Fruit fly (Drosophila melanogaster) whole organism, pupa: ENCODE data around the gene bcn92.

Experiments used
- CG13204 ChIP-seq: fragments of 200-800 bp; sonication (Bioruptor generic); optimal IDR thresholded peaks from 2 replicates; lab custom pipeline; 2018; ENCODE audit warnings: missing biosample characterization, mild to moderate bottlenecking, missing genetic modification characterization, moderate library complexity
- CG15710 ChIP-seq: fragments of 200-800 bp; sonication (Bioruptor generic); optimal IDR thresholded peaks from 2 replicates; lab custom pipeline; 2018; ENCODE audit warnings: missing biosample characterization, mild to moderate bottlenecking, missing genetic modification characterization, moderate library complexity
- CG17806 ChIP-seq: fragments of 200-800 bp; sonication (Bioruptor generic); optimal IDR thresholded peaks from 2 replicates; lab custom pipeline; 2018; ENCODE audit warnings: missing biosample characterization, mild to moderate bottlenecking, missing genetic modification characterization, moderate library complexity
- CG32121 ChIP-seq: fragments of 200-800 bp; sonication (Bioruptor generic); IDR thresholded peaks from 2 replicates; pipeline ENCODE4 v1.3.6; 2022; ENCODE audit warnings: missing biosample characterization, missing genetic modification characterization
- CG34367 ChIP-seq: fragments of 200-800 bp; sonication (Bioruptor generic); optimal IDR thresholded peaks from 2 replicates; lab custom pipeline; 2018; ENCODE audit warnings: missing biosample characterization, mild to moderate bottlenecking, missing genetic modification characterization
- CG4496 ChIP-seq: fragments of 200-800 bp; sonication (Bioruptor generic); IDR thresholded peaks from 3 replicates; pipeline ENCODE4 v1.3.6; 2022; ENCODE audit warnings: missing biosample characterization, missing genetic modification characterization
- CG8159 ChIP-seq: fragments of 200-800 bp; sonication (Bioruptor generic); optimal IDR thresholded peaks from 3 replicates; lab custom pipeline; 2018; ENCODE audit warnings: missing biosample characterization, mild to moderate bottlenecking, missing genetic modification characterization, moderate library complexity
- CG9948 ChIP-seq: fragments of 200-800 bp; sonication (Bioruptor generic); optimal IDR thresholded peaks from 2 replicates; lab custom pipeline; 2018; ENCODE audit warnings: missing biosample characterization, mild to moderate bottlenecking, missing genetic modification characterization, moderate library complexity
- EcR ChIP-seq: fragments of 200-800 bp; sonication (Bioruptor generic); optimal IDR thresholded peaks from 3 replicates; lab custom pipeline; 2019; ENCODE audit warnings: missing biosample characterization, missing genetic modification characterization, mild to moderate bottlenecking, moderate library complexity, missing genetic modification reagents
- Pif1B ChIP-seq: fragments of 200-800 bp; sonication (Bioruptor generic); optimal IDR thresholded peaks from 3 replicates; lab custom pipeline; 2016; ENCODE audit warnings: missing biosample characterization, missing genetic modification characterization
- Snoo ChIP-seq: fragments of 200-800 bp; sonication (Bioruptor generic); optimal IDR thresholded peaks from 3 replicates; lab custom pipeline; 2017; ENCODE audit warnings: missing biosample characterization, mild to moderate bottlenecking, missing genetic modification characterization, inconsistent platforms
- gl ChIP-seq: fragments of 200-800 bp; sonication (Bioruptor generic); optimal IDR thresholded peaks from 2 replicates; lab custom pipeline; 2018; ENCODE audit warnings: missing biosample characterization, mild to moderate bottlenecking, missing genetic modification characterization
- rn ChIP-seq: fragments of 200-800 bp; sonication (Bioruptor generic); IDR thresholded peaks from 2 replicates; pipeline ENCODE4 v1.3.6; 2022; ENCODE audit warnings: missing biosample characterization, missing genetic modification characterization

- TF ChIP-seq CG32121 (GFP tag; lab: Robert Waterston, UW), result peak; percentile 42; the same call in 1 of the 2 replicates
- peak; percentile 39 for TF ChIP-seq CG13204 (GFP tag; lab: Kevin White, UChicago)
- peak; percentile 21 for TF ChIP-seq EcR (GFP tag; lab: Kevin White, UChicago)
- no peak for TF ChIP-seq CG17806 (tag; lab: Kevin White, UChicago)
- no peak for TF ChIP-seq gl (tag; lab: Kevin White, UChicago)
- TF ChIP-seq Snoo (tag; lab: Kevin White, UChicago), result no peak
- TF ChIP-seq CG4496 (GFP tag; lab: Robert Waterston, UW), result no peak
- no peak for TF ChIP-seq CG8159 (tag; lab: Kevin White, UChicago)
- TF ChIP-seq CG34367, result no peak
- no peak for TF ChIP-seq CG9948 (tag; lab: Kevin White, UChicago)
- no peak for TF ChIP-seq Pif1B (GFP tag; lab: Kevin White, UChicago)
- TF ChIP-seq rn (GFP tag; lab: Robert Waterston, UW), result no peak
- no peak for TF ChIP-seq CG15710 (tag; lab: Kevin White, UChicago)
These were observed 6.4 kb upstream of the bcn92 start for dm6 chrX:2155868-2156267.
